Worm (Caenorhabditis elegans) whole organism, L1 larva: ENCODE results near the gene lbp-4.

Experiments used
- C04F5.9 ChIP-seq: sonication (generic microtip); optimal IDR thresholded peaks from 2 replicates; lab custom pipeline; 2016; ENCODE audit warnings: missing genetic modification characterization, missing compliant biosample characterization
- F16B12.6 ChIP-seq: fragments of 150-350 bp; optimal IDR thresholded peaks from 2 replicates; lab custom pipeline; 2014; ENCODE audit warnings: missing biosample characterization, missing genetic modification characterization
- Y116A8C.19 ChIP-seq: sonication (generic microtip); optimal IDR thresholded peaks from 2 replicates; lab custom pipeline; 2016; ENCODE audit warnings: missing compliant biosample characterization, missing genetic modification characterization, borderline replicate concordance
- blmp-1 ChIP-seq: fragments of 150-350 bp; optimal IDR thresholded peaks from 2 replicates; lab custom pipeline; 2014; ENCODE audit warnings: missing biosample characterization, missing genetic modification characterization
- dpl-1 ChIP-seq, 3 experiments: fragments of 150-350 bp in 2 of 3; sonication (generic microtip) in 1 of 3; optimal IDR thresholded peaks; 2 replicates each; lab custom pipeline; 2014 to 2017; ENCODE audit warnings: missing biosample characterization in 3 of 3, missing genetic modification characterization in 3 of 3, missing genetic modification reagents in 3 of 3
- dsc-1 ChIP-seq: sonication (generic microtip); optimal IDR thresholded peaks from 2 replicates; lab custom pipeline; 2016; ENCODE audit warnings: mild to moderate bottlenecking, missing genetic modification characterization, missing compliant biosample characterization
- efl-1 ChIP-seq, 4 experiments: fragments of 150-350 bp; optimal IDR thresholded peaks in 3 of 4; peaks in 1 of 4; 1 replicate in 1 of 4; 2 replicates in 3 of 4; lab custom pipeline; 2014; ENCODE audit warnings: missing biosample characterization in 2 of 4, missing genetic modification characterization in 2 of 4, missing genetic modification reagents in 2 of 4
- efl-3 ChIP-seq: fragments of 200-800 bp; sonication (Bioruptor generic); optimal IDR thresholded peaks from 2 replicates; lab custom pipeline; 2018; ENCODE audit warnings: mild to moderate bottlenecking, missing genetic modification characterization, missing compliant biosample characterization
- egl-13 ChIP-seq: sonication (generic microtip); optimal IDR thresholded peaks from 2 replicates; lab custom pipeline; 2016; ENCODE audit warnings: missing genotype, missing genetic modification reagents, missing genetic modification characterization, missing compliant biosample characterization
- elt-2 ChIP-seq: sonication (generic microtip); optimal IDR thresholded peaks from 2 replicates; lab custom pipeline; 2016; ENCODE audit warnings: missing genetic modification characterization, mild to moderate bottlenecking, inconsistent platforms, missing compliant biosample characterization, missing genetic modification reagents
- elt-3 ChIP-seq, 6 experiments: fragments of 150-350 bp in 1 of 6; sonication (generic microtip); optimal IDR thresholded peaks; 2 replicates each; lab custom pipeline; 2017 to 2018; ENCODE audit warnings: missing biosample characterization in 6 of 6, missing genetic modification characterization in 6 of 6, inconsistent platforms in 1 of 6
- fkh-10 ChIP-seq: sonication (generic microtip); optimal IDR thresholded peaks from 2 replicates; lab custom pipeline; 2017; ENCODE audit warnings: missing biosample characterization, missing genetic modification reagents, missing genetic modification characterization
- fkh-4 ChIP-seq: sonication (generic microtip); optimal IDR thresholded peaks from 2 replicates; lab custom pipeline; 2016; ENCODE audit warnings: missing compliant biosample characterization, missing genetic modification characterization, borderline replicate concordance
- fkh-8 ChIP-seq: sonication (generic microtip); optimal IDR thresholded peaks from 2 replicates; lab custom pipeline; 2016; ENCODE audit warnings: mild to moderate bottlenecking, missing genetic modification characterization, missing compliant biosample characterization
- grh-1 ChIP-seq: fragments of 200-800 bp; sonication (Bioruptor generic); IDR thresholded peaks from 2 replicates; pipeline ENCODE4 v1.3.6; 2022; ENCODE audit warnings: missing genetic modification reagents, missing genetic modification characterization, missing compliant biosample characterization
- hlh-4 ChIP-seq: sonication (generic microtip); optimal IDR thresholded peaks from 2 replicates; lab custom pipeline; 2016; ENCODE audit warnings: mild to moderate bottlenecking, missing genetic modification characterization, missing compliant biosample characterization
- lin-14 ChIP-seq: fragments of 200-800 bp; sonication (Bioruptor generic); optimal IDR thresholded peaks from 2 replicates; lab custom pipeline; 2018; ENCODE audit warnings: mild to moderate bottlenecking, missing genetic modification characterization, moderate library complexity, missing compliant biosample characterization
- lin-35 ChIP-seq, 2 experiments: fragments of 150-350 bp; optimal IDR thresholded peaks; 2 replicates each; lab custom pipeline; 2014; ENCODE audit warnings: missing biosample characterization in 2 of 2, missing genetic modification characterization in 2 of 2, missing genetic modification reagents in 2 of 2
- lin-39 ChIP-seq: fragments of 150-350 bp; optimal IDR thresholded peaks from 2 replicates; lab custom pipeline; 2014; ENCODE audit warnings: missing biosample characterization, missing genetic modification reagents, missing genetic modification characterization
- lir-3 ChIP-seq: sonication (generic microtip); optimal IDR thresholded peaks from 2 replicates; lab custom pipeline; 2016; ENCODE audit warnings: mild to moderate bottlenecking, missing genetic modification characterization, moderate library complexity, missing compliant biosample characterization; ENCODE audit not compliant: poor library complexity
- nhr-11 ChIP-seq: fragments of 150-350 bp; optimal IDR thresholded peaks from 2 replicates; lab custom pipeline; 2014; ENCODE audit warnings: missing biosample characterization, missing genetic modification characterization
- nhr-19 ChIP-seq: fragments of 200-800 bp; sonication (Bioruptor generic); conservative IDR thresholded peaks from 2 replicates; pipeline ENCODE4 v1.3.6; 2022; ENCODE audit warnings: missing genetic modification characterization, missing compliant biosample characterization
- nhr-20 ChIP-seq: sonication (generic microtip); optimal IDR thresholded peaks from 2 replicates; lab custom pipeline; 2016; ENCODE audit warnings: mild to moderate bottlenecking, missing genetic modification characterization, missing compliant biosample characterization
- nhr-237 ChIP-seq: fragments of 150-350 bp; optimal IDR thresholded peaks from 2 replicates; lab custom pipeline; 2014; ENCODE audit warnings: missing biosample characterization, missing genetic modification characterization
- nhr-47 ChIP-seq: sonication (generic microtip); optimal IDR thresholded peaks from 2 replicates; lab custom pipeline; 2016; ENCODE audit warnings: mild to moderate bottlenecking, missing genetic modification characterization, moderate library complexity, missing compliant biosample characterization
- nhr-76 ChIP-seq: sonication (generic microtip); optimal IDR thresholded peaks from 2 replicates; lab custom pipeline; 2017; ENCODE audit warnings: missing biosample characterization, missing genetic modification characterization
- nhr-77 ChIP-seq: fragments of 150-350 bp; optimal IDR thresholded peaks from 2 replicates; lab custom pipeline; 2014; ENCODE audit warnings: missing biosample characterization, missing genetic modification characterization
- nhr-85 ChIP-seq: sonication (generic microtip); peaks from one replicate; lab custom pipeline; 2016; ENCODE audit warnings: missing genetic modification characterization, inconsistent platforms, missing compliant biosample characterization
- rnt-1 ChIP-seq: sonication (generic microtip); optimal IDR thresholded peaks from 2 replicates; lab custom pipeline; 2016; ENCODE audit warnings: mild to moderate bottlenecking, missing genetic modification characterization, moderate library complexity, missing compliant biosample characterization
- sox-4 ChIP-seq: sonication (generic microtip); optimal IDR thresholded peaks from 2 replicates; lab custom pipeline; 2016; ENCODE audit warnings: missing genetic modification characterization, missing compliant biosample characterization
- sup-37 ChIP-seq: fragments of 200-800 bp; sonication (Bioruptor generic); optimal IDR thresholded peaks from 2 replicates; lab custom pipeline; 2018; ENCODE audit warnings: mild to moderate bottlenecking, missing genetic modification characterization, missing compliant biosample characterization
- swsn-7 ChIP-seq: sonication (generic microtip); optimal IDR thresholded peaks from 2 replicates; lab custom pipeline; 2016; ENCODE audit warnings: missing genetic modification characterization, missing compliant biosample characterization
- tlp-1 ChIP-seq: fragments of 150-350 bp; optimal IDR thresholded peaks from 2 replicates; lab custom pipeline; 2014; ENCODE audit warnings: missing biosample characterization, missing genetic modification characterization
- unc-30 ChIP-seq: sonication (generic microtip); optimal IDR thresholded peaks from 2 replicates; lab custom pipeline; 2017; ENCODE audit warnings: missing biosample characterization, missing genetic modification characterization
- unc-62 ChIP-seq: fragments of 150-350 bp; optimal IDR thresholded peaks from 2 replicates; lab custom pipeline; 2014; ENCODE audit warnings: missing biosample characterization, missing genetic modification reagents, missing genetic modification characterization
- unc-86 ChIP-seq: sonication (generic microtip); optimal IDR thresholded peaks from 2 replicates; lab custom pipeline; 2016; ENCODE audit warnings: missing genetic modification characterization, missing compliant biosample characterization
- zag-1 ChIP-seq: fragments of 150-350 bp; optimal IDR thresholded peaks from 2 replicates; lab custom pipeline; 2014; ENCODE audit warnings: missing biosample characterization, missing genetic modification characterization
- ztf-11 ChIP-seq, 2 experiments: sonication (generic microtip); optimal IDR thresholded peaks; 2 replicates each; lab custom pipeline; 2016 to 2017; ENCODE audit warnings: missing genetic modification characterization in 2 of 2, missing biosample characterization in 1 of 2, missing compliant biosample characterization in 1 of 2

The lbp-4 gene

DNA sequence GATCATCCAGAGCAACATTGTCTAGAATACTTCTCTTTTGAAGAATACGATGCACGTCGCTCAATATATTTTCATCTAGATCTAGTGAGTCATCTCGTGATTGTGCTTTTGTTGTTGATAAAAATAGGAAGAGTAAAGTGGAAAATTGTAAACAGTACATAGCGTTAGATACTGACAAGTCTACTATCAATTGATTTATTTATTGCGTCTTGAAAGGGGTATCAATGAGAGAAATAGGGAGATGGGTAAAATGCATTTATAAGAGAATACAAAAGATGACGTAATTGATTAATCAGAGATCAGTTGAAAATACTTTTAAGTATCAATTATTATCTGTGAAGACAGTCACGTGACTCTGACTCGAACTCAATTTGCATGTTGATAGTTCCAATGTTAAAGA, 16.5 kb downstream of the lbp-4 start, which contains the start of gene txt-5 (continued):
- TF ChIP-seq lin-39 (no peak), unc-86 (tag; lab: Kevin White, UChicago) (no peak), fkh-8 (tag; lab: Kevin White, UChicago) (no peak), nhr-77 (no peak), unc-30 (tag; lab: Kevin White, UChicago) (no peak), swsn-7 (tag; lab: Kevin White, UChicago) (no peak), hlh-4 (tag; lab: Kevin White, UChicago) (no peak), nhr-85 (tag; lab: Kevin White, UChicago) (peak; percentile 86), nhr-20 (tag; lab: Kevin White, UChicago) (peak; percentile 57), grh-1 (GFP tag; lab: Robert Waterston, UW) (no peak), zag-1 (tag; lab: Kevin White, UChicago) (no peak), lin-14 (GFP tag; lab: Kevin White, UChicago) (peak; percentile 51), nhr-237 (tag; lab: Kevin White, UChicago) (no peak), dpl-1 (GFP tag; optimal IDR thresholded peaks at IDR 0.05; lab: Kevin White, UChicago) (no peak), sox-4 (no peak), C04F5.9 (tag; lab: Kevin White, UChicago) (no peak), nhr-47 (tag; lab: Kevin White, UChicago) (peak; percentile 24), nhr-19 (peak; percentile 37), dsc-1 (tag; lab: Kevin White, UChicago) (no peak), unc-62 (GFP tag; lab: Kevin White, UChicago) (no peak), fkh-4 (tag; lab: Kevin White, UChicago) (no peak), efl-1 (optimal IDR thresholded peaks at IDR 0.05; lab: Kevin White, UChicago) (no peak), efl-1 (GFP tag; optimal IDR thresholded peaks at IDR 0.05 in 1 of 2; lab: Kevin White, UChicago) (no peak), efl-3 (GFP tag; lab: Kevin White, UChicago) (no peak), tlp-1 (tag; lab: Kevin White, UChicago) (no peak), lin-35 (GFP tag; optimal IDR thresholded peaks at IDR 0.05; lab: Kevin White, UChicago) (peak in 1 of 2 experiments; percentile 43)

DNA sequence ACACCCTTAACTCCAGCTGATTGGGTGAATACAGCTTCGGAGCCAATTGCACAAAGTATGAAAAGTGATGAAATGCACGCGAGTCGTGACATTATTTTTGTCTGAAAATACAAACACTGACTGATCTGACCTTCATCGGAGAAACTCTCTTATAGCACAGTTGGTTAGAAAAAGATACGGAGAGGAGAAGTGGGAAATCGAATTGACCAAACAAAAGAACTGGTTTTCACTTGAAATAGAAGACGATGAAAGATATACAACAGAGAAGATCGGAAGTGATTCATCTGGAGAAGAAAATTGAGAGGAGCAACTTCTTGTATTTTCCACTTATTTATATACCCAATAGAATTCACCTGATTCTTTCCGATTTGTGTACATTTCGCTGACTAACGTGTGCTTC, 17.4 kb downstream of the lbp-4 start, which contains the start of gene ttr-33:
Gene ttr-33 (minus strand): TSS at position 101 of the 400 bp plus-strand sequence.
- no peak for TF ChIP-seq ztf-11 (tag; optimal IDR thresholded peaks at IDR 0.05; lab: Kevin White, UChicago)
- no peak for TF ChIP-seq Y116A8C.19 (tag; lab: Kevin White, UChicago)
- TF ChIP-seq nhr-76 (tag; lab: Kevin White, UChicago) = no peak
- TF ChIP-seq fkh-10 (GFP tag; lab: Kevin White, UChicago) = no peak
- TF ChIP-seq elt-3 (tag; optimal IDR thresholded peaks at IDR 0.05; lab: Kevin White, UChicago) = peak in 1 of 6 experiments; percentile 3

DNA sequence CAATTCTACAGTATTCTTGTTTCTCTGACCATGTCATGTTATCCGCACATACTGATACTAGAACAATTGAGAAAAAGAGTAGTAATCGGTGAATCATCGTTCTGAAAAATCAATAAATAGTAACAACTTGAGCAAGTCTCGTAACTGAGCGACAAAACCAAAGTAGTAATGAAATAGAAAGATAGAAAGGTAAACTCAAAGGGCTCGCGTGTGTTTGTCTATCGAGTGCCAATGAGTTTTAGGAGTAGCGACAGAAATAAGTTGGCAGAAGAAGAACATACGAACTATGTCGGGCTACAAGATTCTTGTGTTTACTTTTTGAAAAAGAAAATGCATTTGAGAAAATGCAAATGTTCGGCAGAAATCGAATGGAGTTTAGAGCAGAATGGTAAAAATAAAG, 19.1 kb downstream of the lbp-4 start, which contains the start of gene C37C3.12:
Gene C37C3.12 (minus strand): TSS at position 101 of the 400 bp plus-strand sequence.
- TF ChIP-seq lir-3 (no peak), blmp-1 (no peak), nhr-11 (tag; lab: Kevin White, UChicago) (no peak), rnt-1 (no peak), efl-3 (GFP tag; lab: Kevin White, UChicago) (no peak), egl-13 (tag; lab: Kevin White, UChicago) (no peak), fkh-10 (GFP tag; lab: Kevin White, UChicago) (no peak), F16B12.6 (tag; lab: Kevin White, UChicago) (no peak), elt-2 (tag; lab: Kevin White, UChicago) (no peak), fkh-4 (tag; lab: Kevin White, UChicago) (no peak), nhr-19 (no peak), sup-37 (no peak), zag-1 (tag; lab: Kevin White, UChicago) (no peak), nhr-77 (no peak)
- TF ChIP-seq, all 84 proteins: peak for 0
